Worm (Caenorhabditis elegans) whole organism, L4 larva: ENCODE data around the gene C55A6.11.

Source experiments
- F37D6.2 ChIP-seq: sonication (generic microtip); optimal IDR thresholded peaks from 2 replicates; lab custom pipeline; 2016; ENCODE audit warnings: mild to moderate bottlenecking, missing genetic modification characterization, missing compliant biosample characterization
- F44E2.7 ChIP-seq: fragments of 200-800 bp; sonication (Bioruptor generic); IDR thresholded peaks from 2 replicates; pipeline ENCODE4 v2.1.2; 2022; ENCODE audit warnings: missing genetic modification characterization, missing compliant biosample characterization
- T20F7.1 ChIP-seq: fragments of 200-800 bp; sonication (Bioruptor generic); optimal IDR thresholded peaks from 2 replicates; lab custom pipeline; 2018; ENCODE audit warnings: mild to moderate bottlenecking, missing genetic modification characterization, missing compliant biosample characterization
- T26A8.4 ChIP-seq: fragments of 200-800 bp; sonication (Bioruptor generic); IDR thresholded peaks from 2 replicates; pipeline ENCODE4 v1.3.6; 2022; ENCODE audit warnings: missing genetic modification characterization, missing compliant biosample characterization
- aha-1 ChIP-seq: fragments of 150-350 bp; peaks from one replicate; lab custom pipeline; 2014; ENCODE audit warnings: missing biosample characterization, missing genetic modification characterization
- ama-1 ChIP-seq: fragments of 150-350 bp; optimal IDR thresholded peaks from 2 replicates; lab custom pipeline; 2014; ENCODE audit warnings: inconsistent platforms, mixed read lengths
- arid-1 ChIP-seq: fragments of 200-800 bp; sonication (Bioruptor generic); conservative IDR thresholded peaks from 2 replicates; pipeline ENCODE4 v1.3.6; 2022; ENCODE audit warnings: missing genetic modification reagents, missing genetic modification characterization, missing compliant biosample characterization
- ceh-44 ChIP-seq: fragments of 200-800 bp; sonication (Bioruptor generic); IDR thresholded peaks from 2 replicates; pipeline ENCODE4 v1.3.6; 2022; ENCODE audit warnings: missing genetic modification reagents, missing genetic modification characterization, missing compliant biosample characterization
- ceh-62 ChIP-seq: sonication (generic microtip); optimal IDR thresholded peaks from 2 replicates; lab custom pipeline; 2017; ENCODE audit warnings: missing biosample characterization, missing genetic modification characterization
- ceh-82 ChIP-seq: sonication (generic microtip); optimal IDR thresholded peaks from 2 replicates; lab custom pipeline; 2017; ENCODE audit warnings: missing biosample characterization, missing genetic modification characterization
- cey-2 ChIP-seq: sonication (generic microtip); optimal IDR thresholded peaks from 3 replicates; lab custom pipeline; 2017; ENCODE audit warnings: missing genetic modification characterization, mild to moderate bottlenecking, missing compliant biosample characterization, antibody characterized with exemption, borderline replicate concordance; ENCODE audit not compliant: insufficient read depth
- daf-12 ChIP-seq: fragments of 150-350 bp; optimal IDR thresholded peaks from 2 replicates; lab custom pipeline; 2014; ENCODE audit warnings: missing biosample characterization, missing genetic modification reagents, missing genetic modification characterization
- daf-16 ChIP-seq, 3 experiments: sonication (generic microtip); optimal IDR thresholded peaks; 2 replicates each; lab custom pipeline; 2016 to 2017; ENCODE audit warnings: missing genetic modification characterization in 3 of 3, missing genetic modification reagents in 3 of 3, mild to moderate bottlenecking in 2 of 3, missing compliant biosample characterization in 2 of 3, missing biosample characterization in 1 of 3, moderate library complexity in 1 of 3
- daf-19 ChIP-seq: fragments of 200-800 bp; sonication (Bioruptor generic); conservative IDR thresholded peaks from 2 replicates; pipeline ENCODE4 v1.3.6; 2022; ENCODE audit warnings: missing genetic modification characterization, missing compliant biosample characterization
- dmd-8 ChIP-seq: fragments of 200-800 bp; sonication (Bioruptor generic); IDR thresholded peaks from 2 replicates; pipeline ENCODE4 v1.3.6; 2022; ENCODE audit warnings: missing genetic modification characterization, missing compliant biosample characterization
- dmd-9 ChIP-seq: fragments of 200-800 bp; sonication (Bioruptor generic); IDR thresholded peaks from 2 replicates; pipeline ENCODE4 v1.3.6; 2022; ENCODE audit warnings: missing genetic modification reagents, missing genetic modification characterization, missing compliant biosample characterization
- duxl-1 ChIP-seq: sonication (generic microtip); optimal IDR thresholded peaks from 2 replicates; lab custom pipeline; 2016; ENCODE audit warnings: mild to moderate bottlenecking, missing genetic modification characterization, moderate library complexity, missing compliant biosample characterization; ENCODE audit not compliant: poor library complexity
- hlh-11 ChIP-seq: fragments of 200-800 bp; sonication (Bioruptor generic); optimal IDR thresholded peaks from 2 replicates; lab custom pipeline; 2018; ENCODE audit warnings: mild to moderate bottlenecking, missing genetic modification characterization, missing compliant biosample characterization
- hlh-30 ChIP-seq: sonication (generic microtip); optimal IDR thresholded peaks from 2 replicates; lab custom pipeline; 2017; ENCODE audit warnings: antibody characterized with exemption, mild to moderate bottlenecking, missing genetic modification characterization, missing compliant biosample characterization; ENCODE audit not compliant: insufficient read depth
- hmg-1.1 ChIP-seq: fragments of 200-800 bp; sonication (Bioruptor generic); IDR thresholded peaks from 2 replicates; pipeline ENCODE4 v1.3.6; 2022; ENCODE audit warnings: missing genetic modification reagents, missing genetic modification characterization, missing compliant biosample characterization
- lin-29 ChIP-seq: fragments of 200-800 bp; sonication (Bioruptor generic); IDR thresholded peaks from 2 replicates; pipeline ENCODE4 v1.3.6; 2022; ENCODE audit warnings: missing genetic modification reagents, missing genetic modification characterization, missing compliant biosample characterization
- lir-3 ChIP-seq: sonication (generic microtip); optimal IDR thresholded peaks from 2 replicates; lab custom pipeline; 2016; ENCODE audit warnings: mild to moderate bottlenecking, missing genetic modification characterization, missing compliant biosample characterization
- madf-5 ChIP-seq, 2 experiments: fragments of 200-800 bp; sonication (Bioruptor generic); IDR thresholded peaks; 2 replicates each; pipeline ENCODE4 v1.3.6; 2022; ENCODE audit warnings: missing compliant biosample characterization in 2 of 2, missing genetic modification characterization in 2 of 2
- mdl-1 ChIP-seq, 2 experiments: fragments of 150-350 bp in 1 of 2; sonication (generic microtip) in 1 of 2; optimal IDR thresholded peaks; 2 replicates each; lab custom pipeline; 2014 to 2017; ENCODE audit warnings: missing biosample characterization in 2 of 2, missing genetic modification characterization in 2 of 2
- mdt-29 ChIP-seq: fragments of 200-800 bp; sonication (Bioruptor generic); IDR thresholded peaks from 2 replicates; pipeline ENCODE4 v1.3.6; 2022; ENCODE audit warnings: missing genetic modification reagents, missing genetic modification characterization, missing compliant biosample characterization
- mep-1 ChIP-seq: fragments of 150-350 bp; sonication (generic microtip); optimal IDR thresholded peaks from 3 replicates; lab custom pipeline; 2014; ENCODE audit warnings: missing biosample characterization, missing genetic modification characterization
- mes-2 ChIP-seq: sonication (generic microtip); optimal IDR thresholded peaks from 2 replicates; lab custom pipeline; 2016; ENCODE audit warnings: missing genotype, mild to moderate bottlenecking, missing genetic modification characterization, missing compliant biosample characterization; ENCODE audit not compliant: poor library complexity, severe bottlenecking
- nhr-10 ChIP-seq: fragments of 150-350 bp; optimal IDR thresholded peaks from 2 replicates; lab custom pipeline; 2014; ENCODE audit warnings: missing biosample characterization, missing genetic modification characterization
- nhr-11 ChIP-seq: fragments of 150-350 bp; optimal IDR thresholded peaks from 2 replicates; lab custom pipeline; 2014; ENCODE audit warnings: missing biosample characterization, missing genetic modification characterization
- nhr-25 ChIP-seq: sonication (generic microtip); optimal IDR thresholded peaks from 2 replicates; lab custom pipeline; 2017; ENCODE audit warnings: missing genetic modification characterization, mild to moderate bottlenecking, missing compliant biosample characterization, antibody characterized with exemption, moderate library complexity, borderline replicate concordance; ENCODE audit not compliant: insufficient read depth
- nhr-28 ChIP-seq: fragments of 150-350 bp; optimal IDR thresholded peaks from 2 replicates; lab custom pipeline; 2014; ENCODE audit warnings: missing biosample characterization, missing genetic modification characterization
- nhr-48 ChIP-seq: sonication (generic microtip); optimal IDR thresholded peaks from 2 replicates; lab custom pipeline; 2016; ENCODE audit warnings: mild to moderate bottlenecking, missing genetic modification characterization, missing compliant biosample characterization
- nhr-77 ChIP-seq: fragments of 150-350 bp; optimal IDR thresholded peaks from 2 replicates; lab custom pipeline; 2014; ENCODE audit warnings: missing biosample characterization, missing genetic modification characterization
- pqm-1 ChIP-seq: sonication (generic microtip); optimal IDR thresholded peaks from 2 replicates; lab custom pipeline; 2017; ENCODE audit warnings: missing biosample characterization, missing genetic modification characterization
- rbr-2 ChIP-seq: sonication (generic microtip); optimal IDR thresholded peaks from 2 replicates; lab custom pipeline; 2016; ENCODE audit warnings: missing genotype, missing genetic modification characterization, missing compliant biosample characterization
- sdz-12 ChIP-seq: fragments of 200-800 bp; sonication (Bioruptor generic); optimal IDR thresholded peaks from 2 replicates; lab custom pipeline; 2018; ENCODE audit warnings: mild to moderate bottlenecking, missing genetic modification characterization, missing compliant biosample characterization
- unc-130 ChIP-seq: sonication (generic microtip); optimal IDR thresholded peaks from 2 replicates; lab custom pipeline; 2016; ENCODE audit warnings: missing genetic modification reagents, missing genetic modification characterization, missing compliant biosample characterization
- unc-62 ChIP-seq, 3 experiments: fragments of 150-350 bp in 1 of 3; sonication (generic microtip); optimal IDR thresholded peaks in 2 of 3; peaks in 1 of 3; 1 replicate in 1 of 3; 2 replicates in 2 of 3; lab custom pipeline; 2014 to 2017; ENCODE audit warnings: missing biosample characterization in 3 of 3, missing genetic modification characterization in 3 of 3, missing genetic modification reagents in 3 of 3, missing genotype in 1 of 3
- zag-1 ChIP-seq: fragments of 150-350 bp; optimal IDR thresholded peaks from 2 replicates; lab custom pipeline; 2014; ENCODE audit warnings: missing biosample characterization, missing genetic modification characterization
- zfp-3 ChIP-seq: fragments of 200-800 bp; sonication (Bioruptor generic); conservative IDR thresholded peaks from 2 replicates; pipeline ENCODE4 v1.3.6; 2022; ENCODE audit warnings: missing genetic modification reagents, missing genetic modification characterization, missing compliant biosample characterization
- ztf-7 ChIP-seq: fragments of 150-350 bp; optimal IDR thresholded peaks from 2 replicates; lab custom pipeline; 2014; ENCODE audit warnings: missing biosample characterization, missing genetic modification characterization

Gene C55A6.11

DNA sequence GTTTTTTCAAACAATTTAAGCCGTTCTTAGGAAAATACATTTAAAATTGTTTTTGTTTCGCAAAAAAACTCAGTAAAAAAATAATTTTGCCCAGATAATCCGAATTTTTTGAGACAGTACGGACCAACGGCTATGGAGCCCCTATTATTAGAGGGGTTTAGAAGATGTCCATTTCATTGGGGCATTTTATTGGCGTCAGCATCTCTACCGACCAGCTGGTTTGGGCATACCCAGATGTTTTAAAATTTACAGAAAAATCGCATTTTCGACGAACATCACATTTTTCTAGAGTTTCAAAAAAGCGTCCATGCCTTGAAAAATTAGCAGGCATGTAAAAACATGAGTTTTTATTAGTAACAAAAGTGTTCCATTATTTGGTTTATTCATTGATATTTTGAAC, 21.0 kb downstream of the C55A6.11 start (continued):
- TF ChIP-seq zag-1 (tag; lab: Kevin White, UChicago) (no peak), aha-1 (tag; lab: Kevin White, UChicago) (no peak), hlh-11 (tag; lab: Kevin White, UChicago) (no peak)

DNA sequence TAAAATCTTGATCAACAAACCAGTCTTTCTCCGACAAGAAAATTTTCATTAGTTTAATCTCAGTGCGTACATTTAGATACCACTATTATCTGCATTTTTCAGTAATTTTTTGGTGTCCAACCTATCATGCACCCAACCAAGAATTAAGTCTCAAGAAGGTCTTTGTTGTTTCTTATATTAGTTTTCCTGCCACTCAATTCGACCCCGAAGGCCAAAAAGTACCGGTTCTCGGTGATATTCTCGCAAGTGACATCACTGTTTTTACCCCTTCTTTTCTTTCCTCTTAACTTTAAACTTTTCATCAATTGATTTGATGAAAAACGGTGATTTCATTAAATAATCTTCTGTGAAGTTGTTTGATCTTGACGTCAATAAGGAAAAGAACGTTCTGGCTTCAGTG, 23.2 kb downstream of the C55A6.11 start, which contains the start of gene F38B7.2:
TSS of gene F38B7.2 (plus strand) at position 400 of the 400 bp plus-strand sequence.
- TF ChIP-seq daf-16 (GFP tag; optimal IDR thresholded peaks at IDR 0.05; lab: Kevin White, UChicago) = no peak
- TF ChIP-seq daf-16 (tag; optimal IDR thresholded peaks at IDR 0.05; lab: Kevin White, UChicago) = no peak
- TF ChIP-seq hlh-30 (tag; lab: Kevin White, UChicago) = peak; percentile 3
- peak in 1 of 2 experiments; percentile 71 for TF ChIP-seq unc-62 (GFP tag; optimal IDR thresholded peaks at IDR 0.05 in 1 of 2; lab: Kevin White, UChicago)
- no peak for TF ChIP-seq unc-62 (tag; optimal IDR thresholded peaks at IDR 0.05; lab: Kevin White, UChicago)
- peak; percentile 43 for TF ChIP-seq nhr-25 (tag; lab: Kevin White, UChicago)
- TF ChIP-seq hlh-11 (tag; lab: Kevin White, UChicago) = peak; percentile 12
- TF ChIP-seq nhr-28 (tag; lab: Kevin White, UChicago) = peak; percentile 4
- TF ChIP-seq duxl-1 (tag; lab: Kevin White, UChicago) = no peak
- peak; percentile 66 for TF ChIP-seq nhr-48 (tag; lab: Kevin White, UChicago)
- peak; percentile 30 for TF ChIP-seq nhr-10 (tag; lab: Kevin White, UChicago)
- TF ChIP-seq aha-1 (tag; lab: Kevin White, UChicago) = peak; percentile 49
- TF ChIP-seq nhr-77 (tag; lab: Kevin White, UChicago) = no peak
- no peak for TF ChIP-seq mdt-29 (GFP tag; lab: Robert Waterston, UW)

DNA sequence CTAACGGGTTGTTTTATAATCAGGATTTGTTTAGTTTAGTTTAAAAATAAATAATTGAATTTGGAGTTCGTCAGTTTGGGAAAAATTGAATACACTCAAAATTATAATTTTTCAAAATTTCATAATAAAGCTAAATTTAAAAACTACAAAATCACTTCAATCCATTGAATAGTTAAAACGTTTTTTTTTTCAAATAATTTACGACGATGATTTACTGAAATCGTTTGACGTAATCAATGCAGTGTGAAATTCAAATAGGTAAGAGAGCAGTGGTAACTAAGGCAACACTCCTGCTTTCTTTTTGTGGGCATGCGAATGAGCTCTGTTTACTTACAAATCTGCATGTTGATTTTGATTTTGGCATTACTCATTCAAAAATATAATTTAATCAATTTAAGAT, 24.9 kb downstream of the C55A6.11 start, which contains the start of gene F38B7.10:
TSS of gene F38B7.10 (plus strand) at position 301 of the 400 bp plus-strand sequence.
- TF ChIP-seq sdz-12 (no peak), aha-1 (tag; lab: Kevin White, UChicago) (peak; percentile 49)

DNA sequence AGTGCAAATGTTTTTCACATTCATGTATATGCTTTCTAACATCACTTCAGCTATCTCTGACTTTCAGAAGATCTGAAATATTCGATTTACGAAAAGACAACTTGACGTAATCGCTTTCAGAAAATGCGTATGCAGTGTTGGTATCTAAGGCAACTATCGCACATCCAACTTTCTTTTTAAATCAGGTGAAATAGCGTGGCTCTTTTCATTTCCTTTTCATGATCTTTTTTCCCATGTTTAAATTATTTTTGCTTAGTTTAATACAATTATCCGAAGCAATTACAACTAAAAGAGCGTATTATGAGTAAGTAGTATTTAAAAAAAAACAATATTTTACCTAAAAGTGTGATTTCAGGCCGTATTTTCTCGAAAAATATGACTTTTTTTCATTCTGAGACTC, 26.5 kb downstream of the C55A6.11 start, which contains the start of gene F38B7.11:
TSS of gene F38B7.11 (plus strand) at position 301 of the 400 bp plus-strand sequence.
- no peak for TF ChIP-seq T26A8.4
- TF ChIP-seq madf-5 (GFP tag; IDR thresholded peaks at IDR 0.05; lab: Robert Waterston, UW) = no peak
- no peak for TF ChIP-seq lin-29 (GFP tag; lab: Robert Waterston, UW)
- TF ChIP-seq ama-1 = no peak
- no peak for TF ChIP-seq nhr-48 (tag; lab: Kevin White, UChicago)
- TF ChIP-seq ceh-44 = no peak
- TF ChIP-seq dmd-9 (GFP tag; lab: Robert Waterston, UW) = no peak
- no peak for TF ChIP-seq ztf-7 (tag; lab: Kevin White, UChicago)
- no peak for TF ChIP-seq ceh-62 (tag; lab: Kevin White, UChicago)
- no peak for TF ChIP-seq zfp-3 (GFP tag; lab: Robert Waterston, UW)
- no peak for TF ChIP-seq lir-3 (tag; lab: Kevin White, UChicago)
- no peak for TF ChIP-seq daf-19
- no peak for TF ChIP-seq daf-12

DNA sequence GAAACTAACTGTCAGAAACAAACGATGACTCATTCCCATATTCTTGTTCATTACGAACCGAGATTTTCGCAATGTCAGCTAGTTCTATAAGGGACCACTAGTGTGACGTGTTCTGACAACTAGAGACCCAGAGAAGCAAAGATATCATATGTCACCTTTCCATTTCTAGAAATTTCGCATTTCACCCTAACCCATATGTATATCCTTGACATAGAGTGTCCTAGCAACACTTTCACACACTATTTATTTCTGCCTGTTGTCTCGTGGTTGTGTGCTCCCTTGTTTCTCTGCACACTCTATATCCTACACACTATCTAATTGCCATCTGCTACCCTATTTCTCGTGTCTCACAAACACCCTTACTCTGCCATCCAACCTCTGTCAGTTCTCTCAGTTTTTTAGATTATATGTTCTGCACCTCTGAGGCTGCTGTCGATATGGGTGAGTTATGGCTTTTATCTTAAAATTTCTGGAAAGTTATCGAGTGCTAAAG, 28.6 kb downstream of the C55A6.11 start, which contains the start of the genes F38B7.17 and F38B7.3:
TSS of gene F38B7.17 (minus strand) at position 51 of the 493 bp plus-strand sequence.
TSS of gene F38B7.3 (plus strand) at position 194 of the 493 bp plus-strand sequence.
- TF ChIP-seq pqm-1 (tag; lab: Kevin White, UChicago) (peak; percentile 66), hmg-1.1 (GFP tag; lab: Robert Waterston, UW) (peak; percentile 41; the same call in 1 of the 2 replicates), unc-62 (GFP tag; optimal IDR thresholded peaks at IDR 0.05 in 1 of 2; lab: Kevin White, UChicago) (peak in 1 of 2 experiments; percentile 52), unc-62 (tag; optimal IDR thresholded peaks at IDR 0.05; lab: Kevin White, UChicago) (no peak), T20F7.1 (peak; percentile 39), mdl-1 (tag; optimal IDR thresholded peaks at IDR 0.05; lab: Kevin White, UChicago) (peak; percentile 66 to 91), nhr-11 (tag; lab: Kevin White, UChicago) (peak; percentile 60), hlh-11 (tag; lab: Kevin White, UChicago) (peak; percentile 85), hlh-30 (tag; lab: Kevin White, UChicago) (peak; percentile 93), rbr-2 (tag; lab: Kevin White, UChicago) (peak; percentile 61), mep-1 (tag; lab: Kevin White, UChicago) (peak; percentile 48), arid-1 (GFP tag; lab: Robert Waterston, UW) (no peak), dmd-8 (GFP tag; lab: Robert Waterston, UW) (no peak), F44E2.7 (no peak), cey-2 (no peak), ceh-82 (tag; lab: Kevin White, UChicago) (no peak), F37D6.2 (no peak), mes-2 (tag; lab: Kevin White, UChicago) (peak; percentile 46), ama-1 (peak; percentile 26), unc-130 (GFP tag; lab: Kevin White, UChicago) (no peak)
